Worm (Caenorhabditis elegans): ENCODE measurements around the gene pdhk-2.
A peak's percentile ranks its signal among the peaks of the same experiment; 100 is the strongest.

pdhk-2 gene

DNA sequence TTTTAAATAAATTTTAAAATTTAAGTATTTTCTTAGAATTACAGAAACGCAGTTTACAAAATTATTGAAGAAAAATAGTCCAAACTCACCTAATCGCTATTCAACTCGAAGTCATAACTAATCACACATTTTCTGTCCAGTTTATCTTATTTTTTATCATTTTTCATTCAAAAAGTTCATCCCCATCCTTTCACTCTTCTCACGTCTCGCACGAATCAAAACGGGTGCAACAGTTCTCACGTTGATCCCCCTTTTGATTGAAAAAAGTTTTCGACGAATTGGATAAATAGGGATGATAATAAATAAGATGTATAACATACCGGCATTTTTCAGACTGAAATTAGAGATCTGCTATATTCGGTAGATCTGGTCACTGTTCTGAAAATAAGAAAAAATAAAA is 31.5 kb downstream of the pdhk-2 start:
- TF ChIP-seq ets-7 (tag; optimal IDR thresholded peaks at IDR 0.05), result no peak
- no peak for TF ChIP-seq hmg-4 (GFP tag; optimal IDR thresholded peaks at IDR 0.05)
- no peak for TF ChIP-seq F13C5.2 (tag; optimal IDR thresholded peaks at IDR 0.05)
- TF ChIP-seq ceh-36 (tag; optimal IDR thresholded peaks at IDR 0.05), result no peak
- no peak for TF ChIP-seq hnd-1 (tag; optimal IDR thresholded peaks at IDR 0.05)
- no peak for TF ChIP-seq pes-1 (GFP tag; IDR thresholded peaks at IDR 0.05)
- no peak for TF ChIP-seq scrt-1 (GFP tag; IDR thresholded peaks at IDR 0.05)
- TF ChIP-seq ceh-13 (GFP tag; optimal IDR thresholded peaks at IDR 0.05), result no peak
- no peak for TF ChIP-seq tbx-37 (GFP tag; conservative IDR thresholded peaks at IDR 0.05)
- no peak for TF ChIP-seq aly-1 (tag; optimal IDR thresholded peaks at IDR 0.05)
- no peak for TF ChIP-seq flt-1 (GFP tag; IDR thresholded peaks at IDR 0.05)
- TF ChIP-seq tbx-11 (GFP tag; IDR thresholded peaks at IDR 0.05), result no peak
- no peak for TF ChIP-seq B0310.2 (tag; optimal IDR thresholded peaks at IDR 0.05)

DNA sequence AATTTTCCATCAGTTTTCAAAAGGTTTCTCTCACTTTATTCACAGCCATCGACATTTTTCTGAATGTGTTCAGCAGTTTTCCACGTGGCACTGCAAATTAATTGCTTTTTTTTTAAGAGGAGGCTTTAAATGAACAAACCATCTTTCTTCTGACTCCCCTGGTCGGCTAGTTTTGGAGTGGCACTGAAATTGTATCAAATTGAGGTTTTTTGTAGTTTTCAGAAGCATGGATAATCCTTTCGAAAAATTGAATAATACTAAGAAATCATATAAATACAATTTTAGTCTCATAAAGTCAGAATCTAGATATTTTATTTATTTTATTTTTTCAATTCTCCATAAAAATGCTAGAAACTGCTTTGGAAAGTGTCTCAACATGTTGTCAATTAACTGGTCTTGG is 36.4 kb downstream of the pdhk-2 start, which contains the start of gene B0303.16:
B0303.16 (plus strand) TSS at position 301 of the 400 bp plus-strand sequence.
- no peak for TF ChIP-seq hmbx-1 (tag; optimal IDR thresholded peaks at IDR 0.05)
- TF ChIP-seq sea-1 (GFP tag; conservative IDR thresholded peaks at IDR 0.05), result no peak

DNA sequence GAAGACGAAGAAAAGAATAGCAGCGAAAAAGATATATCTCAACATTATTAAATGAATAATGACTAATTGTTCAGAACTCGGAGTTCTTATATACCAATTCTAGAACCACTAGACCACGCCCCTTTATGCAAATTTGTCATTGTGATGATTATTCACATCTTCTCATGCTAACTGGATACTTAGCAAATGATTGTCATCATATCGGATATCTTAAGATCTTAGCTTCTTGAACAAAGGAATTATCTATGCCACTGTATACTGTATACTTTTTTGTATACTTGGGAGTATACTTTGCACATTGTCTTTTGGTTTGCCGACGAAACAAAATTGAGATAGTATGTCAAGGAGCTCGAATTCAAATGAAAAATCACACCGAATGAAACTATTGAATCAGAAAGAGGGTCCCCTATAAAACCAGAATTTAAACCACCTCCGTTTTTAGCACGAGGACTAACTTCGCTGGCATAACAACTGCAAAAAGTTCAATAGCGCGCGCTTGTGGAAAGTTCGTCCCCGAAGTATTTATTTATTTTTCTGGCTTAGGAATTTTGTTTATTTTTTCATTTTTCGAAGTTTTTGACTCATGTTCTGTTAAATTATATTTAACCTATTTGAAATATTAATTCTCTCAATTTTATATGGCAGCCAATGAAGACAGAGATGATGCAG is 40.8 kb downstream of the pdhk-2 start, which contains the start of the genes sdz-1 and vps-33.1:
sdz-1 (minus strand) TSS at position 51 of the 669 bp plus-strand sequence.
vps-33.1 (plus strand) TSS at position 639 of the 669 bp plus-strand sequence.
- TF ChIP-seq tbx-37 (GFP tag; conservative IDR thresholded peaks at IDR 0.05) (peak; percentile 49), scrt-1 (GFP tag; IDR thresholded peaks at IDR 0.05) (no peak), flt-1 (GFP tag; IDR thresholded peaks at IDR 0.05) (no peak)

DNA sequence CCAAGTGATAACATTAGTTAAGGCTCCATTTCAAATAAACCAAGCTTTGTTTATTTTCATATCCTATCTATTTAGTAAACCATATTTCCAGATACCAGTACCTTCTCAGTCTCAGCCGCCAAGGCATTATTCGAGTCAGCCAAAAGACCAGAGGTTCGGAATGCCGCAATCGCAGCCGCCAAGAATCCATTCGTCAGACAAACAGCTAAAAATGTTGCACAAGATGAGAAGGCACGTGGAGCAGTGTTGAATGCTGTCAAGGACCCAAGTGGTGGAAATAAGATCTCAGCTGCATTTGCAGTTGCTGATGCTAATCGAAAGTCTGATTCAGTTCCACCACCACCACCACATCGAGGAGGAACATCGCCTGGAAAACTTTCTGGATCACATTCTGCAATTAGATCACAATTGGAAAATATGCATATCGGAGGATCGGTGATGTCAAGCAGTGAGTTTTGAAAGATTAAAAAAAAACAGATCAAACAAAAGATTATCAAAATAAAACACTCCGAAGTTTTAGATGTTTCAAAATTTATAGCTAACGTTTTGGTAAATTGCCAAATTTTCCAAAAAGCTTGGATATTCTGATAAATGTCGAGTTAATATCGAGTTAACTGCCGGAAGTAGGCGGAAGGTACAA is 43.8 kb downstream of the pdhk-2 start:
- no peak for TF ChIP-seq scrt-1 (GFP tag; IDR thresholded peaks at IDR 0.05)

DNA sequence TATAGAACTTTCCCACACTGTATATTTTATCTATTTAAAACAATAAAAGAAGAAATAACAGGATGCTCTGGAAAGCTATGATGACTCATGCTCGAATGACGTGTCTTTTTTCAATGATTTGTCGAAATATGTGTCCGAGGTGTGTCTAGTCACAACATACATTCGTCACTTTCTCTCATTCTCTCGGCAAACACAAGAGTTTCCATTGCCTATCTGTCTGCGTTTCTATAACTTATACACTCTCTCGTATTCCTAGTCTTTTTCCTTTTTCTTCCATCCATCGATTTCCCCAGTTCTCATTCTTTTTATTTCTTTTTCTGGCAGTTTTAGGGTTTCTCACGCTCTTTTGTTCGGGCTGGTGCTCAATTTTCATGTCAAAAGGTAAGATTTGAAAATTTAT is 44.5 kb downstream of the pdhk-2 start:
- TF ChIP-seq ceh-36 (tag; optimal IDR thresholded peaks at IDR 0.05), result no peak
- no peak for TF ChIP-seq B0310.2 (tag; optimal IDR thresholded peaks at IDR 0.05)
- no peak for TF ChIP-seq ceh-13 (GFP tag; optimal IDR thresholded peaks at IDR 0.05)
- TF ChIP-seq sea-1 (GFP tag; conservative IDR thresholded peaks at IDR 0.05), result no peak
- TF ChIP-seq ets-7 (tag; optimal IDR thresholded peaks at IDR 0.05), result no peak
- no peak for TF ChIP-seq tbx-11 (GFP tag; IDR thresholded peaks at IDR 0.05)
- no peak for TF ChIP-seq tbx-37 (GFP tag; conservative IDR thresholded peaks at IDR 0.05)
- TF ChIP-seq flt-1 (GFP tag; IDR thresholded peaks at IDR 0.05), result no peak
- no peak for TF ChIP-seq scrt-1 (GFP tag; IDR thresholded peaks at IDR 0.05)
- TF ChIP-seq hnd-1 (tag; optimal IDR thresholded peaks at IDR 0.05), result no peak
- TF ChIP-seq aly-1 (tag; optimal IDR thresholded peaks at IDR 0.05), result no peak
- no peak for TF ChIP-seq ama-1 (optimal IDR thresholded peaks at IDR 0.05)
- TF ChIP-seq hmbx-1 (tag; optimal IDR thresholded peaks at IDR 0.05), result no peak
- no peak for TF ChIP-seq F13C5.2 (tag; optimal IDR thresholded peaks at IDR 0.05)
- no peak for TF ChIP-seq pes-1 (GFP tag; IDR thresholded peaks at IDR 0.05)
- TF ChIP-seq hmg-4 (GFP tag; optimal IDR thresholded peaks at IDR 0.05), result no peak
- no peak for TF ChIP-seq tra-4 (tag; optimal IDR thresholded peaks at IDR 0.05)

DNA sequence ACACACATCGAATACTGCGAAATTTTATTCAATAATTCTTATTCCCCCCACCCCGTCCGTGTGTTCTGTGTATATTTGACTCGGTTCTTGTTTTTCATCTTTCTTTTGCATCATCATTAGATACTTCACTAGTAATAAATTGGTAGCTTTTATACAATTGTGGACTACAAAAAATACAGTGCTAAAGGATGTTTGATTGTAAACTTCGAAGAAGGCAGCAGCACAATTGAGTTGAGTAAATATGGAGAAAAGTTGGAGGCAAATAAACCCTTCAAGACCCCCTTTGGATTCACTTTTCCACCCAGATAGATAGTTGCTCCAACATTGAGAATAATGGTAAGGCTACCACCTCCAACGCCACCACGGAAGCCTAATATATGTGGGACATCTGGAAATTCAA is 47.9 kb downstream of the pdhk-2 start, which contains the start of gene B0303.7:
B0303.7 (plus strand) TSS at position 301 of the 400 bp plus-strand sequence.
- TF ChIP-seq ets-7 (tag; optimal IDR thresholded peaks at IDR 0.05) (no peak), tbx-37 (GFP tag; conservative IDR thresholded peaks at IDR 0.05) (no peak), hmg-4 (GFP tag; optimal IDR thresholded peaks at IDR 0.05) (no peak), ama-1 (optimal IDR thresholded peaks at IDR 0.05) (no peak), B0310.2 (tag; optimal IDR thresholded peaks at IDR 0.05) (no peak), tra-4 (tag; optimal IDR thresholded peaks at IDR 0.05) (no peak), tbx-11 (GFP tag; IDR thresholded peaks at IDR 0.05) (no peak), pes-1 (GFP tag; IDR thresholded peaks at IDR 0.05) (no peak), hnd-1 (tag; optimal IDR thresholded peaks at IDR 0.05) (no peak)

DNA sequence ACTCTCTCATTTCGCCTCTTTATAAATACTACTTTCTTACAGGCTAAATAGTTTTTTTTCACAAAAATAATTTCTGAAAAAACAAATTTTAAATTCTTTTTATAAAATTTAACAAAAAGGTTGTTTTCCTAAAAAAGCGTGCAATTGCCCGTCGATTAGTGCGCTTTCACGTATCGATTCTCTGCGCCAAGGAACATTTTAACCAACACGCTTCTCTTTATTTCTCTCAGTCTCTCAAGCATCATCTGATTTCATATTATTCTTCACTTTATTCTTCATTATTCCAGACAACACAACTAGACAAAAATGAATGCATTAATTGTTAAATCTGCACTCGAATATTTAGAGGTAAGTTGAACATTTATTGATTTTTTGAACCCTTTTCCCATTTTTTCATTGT is 51.6 kb downstream of the pdhk-2 start, which contains the start of gene B0303.4:
B0303.4 (plus strand) TSS at position 196 of the 400 bp plus-strand sequence.
- TF ChIP-seq F13C5.2 (tag; optimal IDR thresholded peaks at IDR 0.05) (no peak), hnd-1 (tag; optimal IDR thresholded peaks at IDR 0.05) (no peak), hmbx-1 (tag; optimal IDR thresholded peaks at IDR 0.05) (no peak), hmg-4 (GFP tag; optimal IDR thresholded peaks at IDR 0.05) (no peak)

DNA sequence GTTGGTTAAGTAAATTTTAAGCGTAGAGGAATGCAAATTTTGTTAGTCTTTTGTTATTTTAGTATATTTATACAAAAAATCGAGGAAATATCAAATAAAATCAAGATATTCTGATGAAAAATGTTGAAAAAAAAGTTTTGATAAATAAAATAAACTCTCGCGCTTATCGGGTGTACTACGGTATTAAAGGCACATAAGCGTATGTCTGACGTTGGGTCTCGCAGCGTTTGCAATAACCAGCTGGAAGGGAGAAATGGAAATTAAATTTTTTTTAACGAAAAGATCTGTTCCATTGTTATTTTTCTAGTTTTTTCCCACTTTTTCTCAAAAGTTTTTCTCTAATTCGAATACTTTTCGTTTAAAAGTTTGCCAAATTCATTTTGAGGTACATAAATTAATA is 52.1 kb downstream of the pdhk-2 start:
- no peak for TF ChIP-seq sea-1 (GFP tag; conservative IDR thresholded peaks at IDR 0.05)
- TF ChIP-seq F13C5.2 (tag; optimal IDR thresholded peaks at IDR 0.05), result no peak
- no peak for TF ChIP-seq ama-1 (optimal IDR thresholded peaks at IDR 0.05)
- no peak for TF ChIP-seq ets-7 (tag; optimal IDR thresholded peaks at IDR 0.05)
- TF ChIP-seq B0310.2 (tag; optimal IDR thresholded peaks at IDR 0.05), result no peak
- no peak for TF ChIP-seq ceh-13 (GFP tag; optimal IDR thresholded peaks at IDR 0.05)
- no peak for TF ChIP-seq hmg-4 (GFP tag; optimal IDR thresholded peaks at IDR 0.05)
- no peak for TF ChIP-seq hnd-1 (tag; optimal IDR thresholded peaks at IDR 0.05)

Data from whole organism, early embryonic.